Worm (Caenorhabditis elegans) whole organism, L1 larva: Measurements from ENCODE around the gene pph-4.1.

Source experiments
- aly-2 ChIP-seq: fragments of 150-350 bp; optimal IDR thresholded peaks from 2 replicates; lab custom pipeline; 2014; ENCODE audit warnings: missing biosample characterization, missing genetic modification characterization
- fkh-10 ChIP-seq: sonication (generic microtip); optimal IDR thresholded peaks from 2 replicates; lab custom pipeline; 2017; ENCODE audit warnings: missing biosample characterization, missing genetic modification reagents, missing genetic modification characterization
- nhr-237 ChIP-seq: fragments of 150-350 bp; optimal IDR thresholded peaks from 2 replicates; lab custom pipeline; 2014; ENCODE audit warnings: missing biosample characterization, missing genetic modification characterization
- snpc-4 ChIP-seq: fragments of 150-350 bp; optimal IDR thresholded peaks from 2 replicates; lab custom pipeline; 2014; ENCODE audit warnings: missing biosample characterization, missing genetic modification characterization
- ztf-11 ChIP-seq, 2 experiments: sonication (generic microtip); optimal IDR thresholded peaks; 2 replicates each; lab custom pipeline; 2016 to 2017; ENCODE audit warnings: missing genetic modification characterization in 2 of 2, missing biosample characterization in 1 of 2, missing compliant biosample characterization in 1 of 2

ce11 chrIII:12388106-12388505 lies 37.0 kb upstream of the pph-4.1 start:
- no peak for TF ChIP-seq nhr-237 (tag; lab: Kevin White, UChicago)
- TF ChIP-seq fkh-10 (GFP tag; lab: Kevin White, UChicago), result no peak
- TF ChIP-seq aly-2 (tag; lab: Kevin White, UChicago), result no peak
- no peak for TF ChIP-seq snpc-4 (tag; lab: Kevin White, UChicago)
- no peak for TF ChIP-seq ztf-11 (tag; optimal IDR thresholded peaks at IDR 0.05; lab: Kevin White, UChicago)
